Fruit fly (Drosophila melanogaster) whole organism, pupa: Measurements from ENCODE around the gene path.

ENCODE experiments used
- CG10348 ChIP-seq: fragments of 200-800 bp; sonication (Bioruptor generic); IDR thresholded peaks from 2 replicates; pipeline ENCODE4 v1.3.6; 2022; ENCODE audit warnings: missing biosample characterization, missing genetic modification characterization
- CG12605 ChIP-seq: fragments of 200-800 bp; sonication (Bioruptor generic); IDR thresholded peaks from 2 replicates; pipeline ENCODE4 v1.3.6; 2022; ENCODE audit warnings: missing biosample characterization, missing genetic modification characterization
- CG13204 ChIP-seq: fragments of 200-800 bp; sonication (Bioruptor generic); optimal IDR thresholded peaks from 2 replicates; lab custom pipeline; 2018; ENCODE audit warnings: missing biosample characterization, mild to moderate bottlenecking, missing genetic modification characterization, moderate library complexity
- CG14655 ChIP-seq: fragments of 200-800 bp; sonication (Bioruptor generic); optimal IDR thresholded peaks from 3 replicates; lab custom pipeline; 2017; ENCODE audit warnings: mild to moderate bottlenecking, missing biosample characterization, missing genetic modification reagents, missing genetic modification characterization
- CG15710 ChIP-seq: fragments of 200-800 bp; sonication (Bioruptor generic); optimal IDR thresholded peaks from 2 replicates; lab custom pipeline; 2018; ENCODE audit warnings: missing biosample characterization, mild to moderate bottlenecking, missing genetic modification characterization, moderate library complexity
- CG17806 ChIP-seq: fragments of 200-800 bp; sonication (Bioruptor generic); optimal IDR thresholded peaks from 2 replicates; lab custom pipeline; 2018; ENCODE audit warnings: missing biosample characterization, mild to moderate bottlenecking, missing genetic modification characterization, moderate library complexity
- CG32121 ChIP-seq: fragments of 200-800 bp; sonication (Bioruptor generic); IDR thresholded peaks from 2 replicates; pipeline ENCODE4 v1.3.6; 2022; ENCODE audit warnings: missing biosample characterization, missing genetic modification characterization
- CG34367 ChIP-seq: fragments of 200-800 bp; sonication (Bioruptor generic); optimal IDR thresholded peaks from 2 replicates; lab custom pipeline; 2018; ENCODE audit warnings: missing biosample characterization, mild to moderate bottlenecking, missing genetic modification characterization
- CG4496 ChIP-seq: fragments of 200-800 bp; sonication (Bioruptor generic); IDR thresholded peaks from 3 replicates; pipeline ENCODE4 v1.3.6; 2022; ENCODE audit warnings: missing biosample characterization, missing genetic modification characterization
- CG8159 ChIP-seq: fragments of 200-800 bp; sonication (Bioruptor generic); optimal IDR thresholded peaks from 3 replicates; lab custom pipeline; 2018; ENCODE audit warnings: missing biosample characterization, mild to moderate bottlenecking, missing genetic modification characterization, moderate library complexity
- CG8301 ChIP-seq: fragments of 200-800 bp; sonication (Bioruptor generic); optimal IDR thresholded peaks from 2 replicates; lab custom pipeline; 2018; ENCODE audit warnings: missing biosample characterization, mild to moderate bottlenecking, missing genetic modification characterization
- CG9948 ChIP-seq: fragments of 200-800 bp; sonication (Bioruptor generic); optimal IDR thresholded peaks from 2 replicates; lab custom pipeline; 2018; ENCODE audit warnings: missing biosample characterization, mild to moderate bottlenecking, missing genetic modification characterization, moderate library complexity
- D1 ChIP-seq: fragments of 200-800 bp; sonication (Bioruptor generic); optimal IDR thresholded peaks from 2 replicates; lab custom pipeline; 2018; ENCODE audit warnings: missing biosample characterization, mild to moderate bottlenecking, missing genetic modification characterization, moderate library complexity
- EcR ChIP-seq: fragments of 200-800 bp; sonication (Bioruptor generic); optimal IDR thresholded peaks from 3 replicates; lab custom pipeline; 2019; ENCODE audit warnings: missing biosample characterization, missing genetic modification characterization, mild to moderate bottlenecking, moderate library complexity, missing genetic modification reagents
- Ets98B ChIP-seq: fragments of 200-800 bp; sonication (Bioruptor generic); IDR thresholded peaks from 2 replicates; pipeline ENCODE4 v1.3.6; 2022; ENCODE audit warnings: missing biosample characterization, missing genetic modification characterization
- Pif1A ChIP-seq: fragments of 200-800 bp; sonication (Bioruptor generic); optimal IDR thresholded peaks from 3 replicates; lab custom pipeline; 2016; ENCODE audit warnings: missing biosample characterization, missing genetic modification characterization
- Pif1B ChIP-seq: fragments of 200-800 bp; sonication (Bioruptor generic); optimal IDR thresholded peaks from 3 replicates; lab custom pipeline; 2016; ENCODE audit warnings: missing biosample characterization, missing genetic modification characterization
- Snoo ChIP-seq: fragments of 200-800 bp; sonication (Bioruptor generic); optimal IDR thresholded peaks from 3 replicates; lab custom pipeline; 2017; ENCODE audit warnings: missing biosample characterization, mild to moderate bottlenecking, missing genetic modification characterization, inconsistent platforms
- fd96Ca ChIP-seq: fragments of 200-800 bp; sonication (Bioruptor generic); IDR thresholded peaks from 3 replicates; pipeline ENCODE4 v1.3.6; 2022; ENCODE audit warnings: missing biosample characterization, missing genetic modification characterization
- gl ChIP-seq: fragments of 200-800 bp; sonication (Bioruptor generic); optimal IDR thresholded peaks from 2 replicates; lab custom pipeline; 2018; ENCODE audit warnings: missing biosample characterization, mild to moderate bottlenecking, missing genetic modification characterization
- rn ChIP-seq: fragments of 200-800 bp; sonication (Bioruptor generic); IDR thresholded peaks from 2 replicates; pipeline ENCODE4 v1.3.6; 2022; ENCODE audit warnings: missing biosample characterization, missing genetic modification characterization

path gene

dm6 chr3L:9548800-9549199 is 43.7 kb upstream of the path start:
- TF ChIP-seq Snoo (no peak), CG32121 (GFP tag; lab: Robert Waterston, UW) (peak; percentile 54; the same call in 1 of the 2 replicates)

dm6 chr3L:9547910-9548309 is 42.8 kb upstream of the path start:
- no peak for TF ChIP-seq fd96Ca (GFP tag; lab: Robert Waterston, UW)
- TF ChIP-seq CG17806 (tag; lab: Kevin White, UChicago) = no peak
- no peak for TF ChIP-seq EcR (GFP tag; lab: Kevin White, UChicago)
- no peak for TF ChIP-seq CG10348
- no peak for TF ChIP-seq CG13204 (GFP tag; lab: Kevin White, UChicago)
- TF ChIP-seq CG8301 (tag; lab: Kevin White, UChicago) = no peak
- no peak for TF ChIP-seq Ets98B
- no peak for TF ChIP-seq CG12605 (GFP tag; lab: Robert Waterston, UW)
- no peak for TF ChIP-seq CG9948 (tag; lab: Kevin White, UChicago)
- no peak for TF ChIP-seq gl (tag; lab: Kevin White, UChicago)
- no peak for TF ChIP-seq CG32121 (GFP tag; lab: Robert Waterston, UW)
- TF ChIP-seq CG8159 (tag; lab: Kevin White, UChicago) = no peak
- TF ChIP-seq CG15710 (tag; lab: Kevin White, UChicago) = no peak
- no peak for TF ChIP-seq D1 (tag; lab: Kevin White, UChicago)
- TF ChIP-seq CG34367 (tag; lab: Kevin White, UChicago) = no peak
- no peak for TF ChIP-seq rn
- no peak for TF ChIP-seq CG4496 (GFP tag; lab: Robert Waterston, UW)
- no peak for TF ChIP-seq Pif1B (GFP tag; lab: Kevin White, UChicago)

dm6 chr3L:9546875-9547324 is 41.8 kb upstream of the path start, which contains the start of gene CG42673:
Gene CG42673 (plus strand): TSS chr3L:9547220.
- no peak for TF ChIP-seq CG15710 (tag; lab: Kevin White, UChicago)
- peak; percentile 70 for TF ChIP-seq Pif1B (GFP tag; lab: Kevin White, UChicago)
- TF ChIP-seq Pif1A = peak; percentile 64
- TF ChIP-seq CG10348 = no peak
- peak; percentile 59 for TF ChIP-seq CG14655 (GFP tag; lab: Kevin White, UChicago)
- TF ChIP-seq rn = no peak
- peak; percentile 72 for TF ChIP-seq Ets98B
- TF ChIP-seq CG17806 (tag; lab: Kevin White, UChicago) = no peak
- TF ChIP-seq Snoo = peak; percentile 54
- no peak for TF ChIP-seq CG34367 (tag; lab: Kevin White, UChicago)
- peak; percentile 61 for TF ChIP-seq CG32121 (GFP tag; lab: Robert Waterston, UW)
- peak; percentile 55; the same call in 1 of the 3 replicates for TF ChIP-seq fd96Ca (GFP tag; lab: Robert Waterston, UW)
- TF ChIP-seq gl (tag; lab: Kevin White, UChicago) = no peak
- TF ChIP-seq CG12605 (GFP tag; lab: Robert Waterston, UW) = peak; percentile 80
- TF ChIP-seq D1 (tag; lab: Kevin White, UChicago) = no peak
- TF ChIP-seq CG13204 (GFP tag; lab: Kevin White, UChicago) = peak; percentile 32
- TF ChIP-seq CG4496 (GFP tag; lab: Robert Waterston, UW) = peak; percentile 72; the same call in 2 of the 3 replicates
- no peak for TF ChIP-seq CG9948 (tag; lab: Kevin White, UChicago)
- TF ChIP-seq EcR (GFP tag; lab: Kevin White, UChicago) = peak; percentile 66
- TF ChIP-seq CG8301 (tag; lab: Kevin White, UChicago) = peak; percentile 64
- no peak for TF ChIP-seq CG8159 (tag; lab: Kevin White, UChicago)

dm6 chr3L:9543899-9544298 is 38.8 kb upstream of the path start, which contains the start of gene Ir67a:
Gene Ir67a (minus strand): TSS chr3L:9543999.
- TF ChIP-seq CG9948 (tag; lab: Kevin White, UChicago) (no peak), CG13204 (GFP tag; lab: Kevin White, UChicago) (no peak), CG8159 (tag; lab: Kevin White, UChicago) (no peak), CG32121 (GFP tag; lab: Robert Waterston, UW) (no peak), D1 (tag; lab: Kevin White, UChicago) (no peak), Pif1B (GFP tag; lab: Kevin White, UChicago) (no peak), CG4496 (GFP tag; lab: Robert Waterston, UW) (no peak), CG8301 (tag; lab: Kevin White, UChicago) (no peak), fd96Ca (GFP tag; lab: Robert Waterston, UW) (no peak)
- TF ChIP-seq, all 21 proteins: peak for 0

- no peak for TF ChIP-seq D1 (tag; lab: Kevin White, UChicago)
- peak; percentile 27 for TF ChIP-seq CG14655 (GFP tag; lab: Kevin White, UChicago)
- TF ChIP-seq CG8301 (tag; lab: Kevin White, UChicago) = peak; percentile 29
- peak; percentile 99 for TF ChIP-seq EcR (GFP tag; lab: Kevin White, UChicago)
Observed at dm6 chr3L:9528835-9529234, 23.7 kb upstream of the path start, which contains the start of gene Or67a. Gene Or67a (plus strand): TSS chr3L:9529067.

dm6 chr3L:9525444-9525843 is 20.3 kb upstream of the path start, which contains the start of gene CG33700:
Gene CG33700 (minus strand): TSS chr3L:9525544.
- TF ChIP-seq CG4496 (GFP tag; lab: Robert Waterston, UW) = 0 out of 3 replicates have a peak, but pooled peaks have one; percentile 28
- no peak for TF ChIP-seq CG13204 (GFP tag; lab: Kevin White, UChicago)
- TF ChIP-seq CG8159 (tag; lab: Kevin White, UChicago) = no peak
- no peak for TF ChIP-seq D1 (tag; lab: Kevin White, UChicago)
- TF ChIP-seq, all 21 proteins: peak for 1
